Fruit fly (Drosophila melanogaster): ENCODE results near the gene CG8677.

DNA sequence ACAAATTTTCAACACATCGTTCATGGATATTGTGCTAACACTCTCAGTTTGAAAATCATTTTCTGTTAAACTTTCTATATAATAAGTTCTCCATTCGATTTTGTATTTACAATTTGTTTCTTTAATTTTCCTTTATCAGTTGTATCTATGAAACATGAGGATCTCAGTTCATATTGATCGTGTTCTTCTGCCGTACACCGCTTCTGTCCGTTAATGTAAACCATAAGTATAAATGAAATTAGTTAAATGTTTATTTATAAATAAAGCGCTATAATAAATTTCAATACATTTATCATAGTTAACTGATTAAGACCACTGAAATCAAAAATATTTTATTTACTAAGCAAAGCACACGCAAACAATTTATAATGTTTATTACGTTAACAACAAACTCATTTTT lies 37.9 kb downstream of the CG8677 start:
- no peak for TF ChIP-seq Hr39 (GFP tag; optimal IDR thresholded peaks at IDR 0.05)
- no peak for TF ChIP-seq CG6792 (GFP tag; optimal IDR thresholded peaks at IDR 0.05)
- TF ChIP-seq lz (GFP tag; optimal IDR thresholded peaks at IDR 0.05): no peak

Data from whole organism, prepupa.